Worm (Caenorhabditis elegans) whole organism, late embryonic: ENCODE results near the gene F42C5.4.

Experiments
- ama-1 ChIP-seq: fragments of 150-350 bp; optimal IDR thresholded peaks from 2 replicates; lab custom pipeline; 2014
- ceh-19 ChIP-seq: fragments of 200-800 bp; sonication (Bioruptor generic); optimal IDR thresholded peaks from 2 replicates; lab custom pipeline; 2018; ENCODE audit warnings: mild to moderate bottlenecking, missing genetic modification characterization, missing compliant biosample characterization
- ceh-24 ChIP-seq: sonication (generic microtip); optimal IDR thresholded peaks from 2 replicates; lab custom pipeline; 2016; ENCODE audit warnings: mild to moderate bottlenecking, missing genetic modification characterization, missing compliant biosample characterization
- ets-4 ChIP-seq: sonication (generic microtip); optimal IDR thresholded peaks from 2 replicates; lab custom pipeline; 2016; ENCODE audit warnings: missing genetic modification characterization, missing compliant biosample characterization
- fax-1 ChIP-seq: sonication (generic microtip); optimal IDR thresholded peaks from 2 replicates; lab custom pipeline; 2016; ENCODE audit warnings: missing genotype, missing genetic modification characterization, missing compliant biosample characterization
- gmeb-2 ChIP-seq: sonication (generic microtip); optimal IDR thresholded peaks from 2 replicates; lab custom pipeline; 2016; ENCODE audit warnings: missing genetic modification characterization, inconsistent platforms, missing compliant biosample characterization
- hlh-30 ChIP-seq: sonication (generic microtip); optimal IDR thresholded peaks from 2 replicates; lab custom pipeline; 2017; ENCODE audit warnings: antibody characterized with exemption, missing genetic modification characterization, missing compliant biosample characterization; ENCODE audit not compliant: insufficient read depth
- nhr-11 ChIP-seq: fragments of 150-350 bp; optimal IDR thresholded peaks from 2 replicates; lab custom pipeline; 2014; ENCODE audit warnings: missing biosample characterization, missing genetic modification characterization
- npax-4 ChIP-seq: sonication (generic microtip); optimal IDR thresholded peaks from 2 replicates; lab custom pipeline; 2016; ENCODE audit warnings: missing genetic modification characterization, missing compliant biosample characterization
- pax-1 ChIP-seq: fragments of 150-350 bp; optimal IDR thresholded peaks from 2 replicates; lab custom pipeline; 2014; ENCODE audit warnings: missing biosample characterization, missing genetic modification characterization
- sox-2 ChIP-seq: fragments of 200-800 bp; sonication (Bioruptor generic); IDR thresholded peaks from 2 replicates; pipeline ENCODE4 v1.3.6; 2022; ENCODE audit warnings: missing genetic modification reagents, missing genetic modification characterization, missing compliant biosample characterization
- tbx-7 ChIP-seq: sonication (generic microtip); optimal IDR thresholded peaks from 2 replicates; lab custom pipeline; 2016; ENCODE audit warnings: missing genotype, missing genetic modification characterization, missing compliant biosample characterization
- unc-86 ChIP-seq: sonication (generic microtip); optimal IDR thresholded peaks from 2 replicates; lab custom pipeline; 2016; ENCODE audit warnings: missing genetic modification characterization, missing compliant biosample characterization

- TF ChIP-seq fax-1 (tag; lab: Kevin White, UChicago) (no peak), tbx-7 (tag; lab: Kevin White, UChicago) (no peak), hlh-30 (no peak), pax-1 (tag; lab: Kevin White, UChicago) (no peak), unc-86 (tag; lab: Kevin White, UChicago) (no peak), ama-1 (lab: Kevin White, UChicago) (no peak), ceh-24 (no peak), sox-2 (GFP tag; lab: Robert Waterston, UW) (no peak), nhr-11 (no peak), ets-4 (tag; lab: Kevin White, UChicago) (no peak), npax-4 (tag; lab: Kevin White, UChicago) (no peak), gmeb-2 (tag; lab: Kevin White, UChicago) (no peak), ceh-19 (GFP tag; lab: Kevin White, UChicago) (no peak)
Measured at ce11 chrIV:7291957-7292356, at the start of gene F42C5.4.
